Worm (Caenorhabditis elegans) whole organism, L1 larva: ENCODE measurements around the gene spe-51.
A peak's percentile ranks its signal among the peaks of the same experiment; 100 is the strongest.

Experiments
- C04F5.9 ChIP-seq: sonication (generic microtip); optimal IDR thresholded peaks from 2 replicates; lab custom pipeline; 2016; ENCODE audit warnings: missing genetic modification characterization, missing compliant biosample characterization
- C34B4.2 ChIP-seq: sonication (generic microtip); optimal IDR thresholded peaks from 2 replicates; lab custom pipeline; 2017; ENCODE audit warnings: mild to moderate bottlenecking, missing genetic modification characterization, missing compliant biosample characterization
- F16B12.6 ChIP-seq: fragments of 150-350 bp; optimal IDR thresholded peaks from 2 replicates; lab custom pipeline; 2014; ENCODE audit warnings: missing biosample characterization, missing genetic modification characterization
- Y116A8C.19 ChIP-seq: sonication (generic microtip); optimal IDR thresholded peaks from 2 replicates; lab custom pipeline; 2016; ENCODE audit warnings: missing compliant biosample characterization, missing genetic modification characterization, borderline replicate concordance
- aha-1 ChIP-seq: fragments of 150-350 bp; optimal IDR thresholded peaks from 2 replicates; lab custom pipeline; 2014; ENCODE audit warnings: missing biosample characterization, missing genetic modification characterization
- alr-1 ChIP-seq: fragments of 200-800 bp; sonication (Bioruptor generic); optimal IDR thresholded peaks from 2 replicates; lab custom pipeline; 2018; ENCODE audit warnings: borderline replicate concordance, mild to moderate bottlenecking, missing genetic modification characterization, missing compliant biosample characterization
- ama-1 ChIP-seq: fragments of 150-350 bp; optimal IDR thresholded peaks from 2 replicates; lab custom pipeline; 2014
- blmp-1 ChIP-seq: fragments of 150-350 bp; optimal IDR thresholded peaks from 2 replicates; lab custom pipeline; 2014; ENCODE audit warnings: missing biosample characterization, missing genetic modification characterization
- ceh-63 ChIP-seq: fragments of 200-800 bp; sonication (Bioruptor generic); optimal IDR thresholded peaks from 2 replicates; lab custom pipeline; 2018; ENCODE audit warnings: mild to moderate bottlenecking, missing genetic modification characterization, missing compliant biosample characterization
- ceh-8 ChIP-seq: fragments of 200-800 bp; sonication (Bioruptor generic); optimal IDR thresholded peaks from 2 replicates; lab custom pipeline; 2018; ENCODE audit warnings: mild to moderate bottlenecking, missing genetic modification characterization, moderate library complexity, missing compliant biosample characterization
- ceh-82 ChIP-seq, 3 experiments: fragments of 150-350 bp in 1 of 3; sonication (generic microtip) in 2 of 3; optimal IDR thresholded peaks; 2 replicates each; lab custom pipeline; 2014 to 2017; ENCODE audit warnings: missing biosample characterization in 3 of 3, missing genetic modification characterization in 3 of 3
- ces-1 ChIP-seq: fragments of 150-350 bp; optimal IDR thresholded peaks from 2 replicates; lab custom pipeline; 2014; ENCODE audit warnings: missing biosample characterization, missing genetic modification reagents, missing genetic modification characterization
- efl-1 ChIP-seq, 4 experiments: fragments of 150-350 bp; optimal IDR thresholded peaks in 3 of 4; peaks in 1 of 4; 1 replicate in 1 of 4; 2 replicates in 3 of 4; lab custom pipeline; 2014; ENCODE audit warnings: missing biosample characterization in 2 of 4, missing genetic modification characterization in 2 of 4, missing genetic modification reagents in 2 of 4
- elt-2 ChIP-seq: sonication (generic microtip); optimal IDR thresholded peaks from 2 replicates; lab custom pipeline; 2016; ENCODE audit warnings: missing genetic modification characterization, mild to moderate bottlenecking, inconsistent platforms, missing compliant biosample characterization, missing genetic modification reagents
- fkh-4 ChIP-seq: sonication (generic microtip); optimal IDR thresholded peaks from 2 replicates; lab custom pipeline; 2016; ENCODE audit warnings: missing compliant biosample characterization, missing genetic modification characterization, borderline replicate concordance
- fkh-8 ChIP-seq: sonication (generic microtip); optimal IDR thresholded peaks from 2 replicates; lab custom pipeline; 2016; ENCODE audit warnings: mild to moderate bottlenecking, missing genetic modification characterization, missing compliant biosample characterization
- fos-1 ChIP-seq: fragments of 150-350 bp; optimal IDR thresholded peaks from 2 replicates; lab custom pipeline; 2014; ENCODE audit warnings: missing biosample characterization, missing genetic modification characterization
- grh-1 ChIP-seq: fragments of 200-800 bp; sonication (Bioruptor generic); IDR thresholded peaks from 2 replicates; pipeline ENCODE4 v1.3.6; 2022; ENCODE audit warnings: missing genetic modification reagents, missing genetic modification characterization, missing compliant biosample characterization
- hlh-4 ChIP-seq: sonication (generic microtip); optimal IDR thresholded peaks from 2 replicates; lab custom pipeline; 2016; ENCODE audit warnings: mild to moderate bottlenecking, missing genetic modification characterization, missing compliant biosample characterization
- irx-1 ChIP-seq: sonication (generic microtip); optimal IDR thresholded peaks from 2 replicates; lab custom pipeline; 2016; ENCODE audit warnings: missing genetic modification characterization, missing compliant biosample characterization
- isw-1 ChIP-seq: fragments of 200-800 bp; sonication (Bioruptor generic); IDR thresholded peaks from 2 replicates; pipeline ENCODE4 v1.3.6; 2022; ENCODE audit warnings: missing genetic modification characterization, missing compliant biosample characterization
- lin-35 ChIP-seq, 2 experiments: fragments of 150-350 bp; optimal IDR thresholded peaks; 2 replicates each; lab custom pipeline; 2014; ENCODE audit warnings: missing biosample characterization in 2 of 2, missing genetic modification characterization in 2 of 2, missing genetic modification reagents in 2 of 2
- lir-3 ChIP-seq: sonication (generic microtip); optimal IDR thresholded peaks from 2 replicates; lab custom pipeline; 2016; ENCODE audit warnings: mild to moderate bottlenecking, missing genetic modification characterization, moderate library complexity, missing compliant biosample characterization; ENCODE audit not compliant: poor library complexity
- lsy-2 ChIP-seq, 2 experiments: fragments of 150-350 bp; optimal IDR thresholded peaks; 2 replicates each; lab custom pipeline; 2014; ENCODE audit warnings: missing biosample characterization in 2 of 2, missing genetic modification characterization in 2 of 2
- mdl-1 ChIP-seq, 2 experiments: fragments of 150-350 bp; optimal IDR thresholded peaks; 2 replicates each; lab custom pipeline; 2014 to 2017; ENCODE audit warnings: missing biosample characterization in 2 of 2, missing genetic modification characterization in 2 of 2, inconsistent platforms in 1 of 2
- mep-1 ChIP-seq: fragments of 150-350 bp; optimal IDR thresholded peaks from 2 replicates; lab custom pipeline; 2014; ENCODE audit warnings: missing biosample characterization, missing genetic modification characterization
- nhr-11 ChIP-seq: fragments of 150-350 bp; optimal IDR thresholded peaks from 2 replicates; lab custom pipeline; 2014; ENCODE audit warnings: missing biosample characterization, missing genetic modification characterization
- nhr-12 ChIP-seq: sonication (generic microtip); optimal IDR thresholded peaks from 2 replicates; lab custom pipeline; 2017; ENCODE audit warnings: missing biosample characterization, missing genetic modification characterization
- nhr-19 ChIP-seq: fragments of 200-800 bp; sonication (Bioruptor generic); conservative IDR thresholded peaks from 2 replicates; pipeline ENCODE4 v1.3.6; 2022; ENCODE audit warnings: missing genetic modification characterization, missing compliant biosample characterization
- nhr-20 ChIP-seq: sonication (generic microtip); optimal IDR thresholded peaks from 2 replicates; lab custom pipeline; 2016; ENCODE audit warnings: mild to moderate bottlenecking, missing genetic modification characterization, missing compliant biosample characterization
- nhr-28 ChIP-seq: fragments of 150-350 bp; optimal IDR thresholded peaks from 2 replicates; lab custom pipeline; 2014; ENCODE audit warnings: missing biosample characterization, missing genetic modification characterization
- nhr-47 ChIP-seq: sonication (generic microtip); optimal IDR thresholded peaks from 2 replicates; lab custom pipeline; 2016; ENCODE audit warnings: mild to moderate bottlenecking, missing genetic modification characterization, moderate library complexity, missing compliant biosample characterization
- nhr-71 ChIP-seq: sonication (generic microtip); optimal IDR thresholded peaks from 2 replicates; lab custom pipeline; 2016; ENCODE audit warnings: mild to moderate bottlenecking, missing genetic modification characterization, moderate library complexity, missing compliant biosample characterization
- nhr-77 ChIP-seq: fragments of 150-350 bp; optimal IDR thresholded peaks from 2 replicates; lab custom pipeline; 2014; ENCODE audit warnings: missing biosample characterization, missing genetic modification characterization
- nhr-84 ChIP-seq: sonication (generic microtip); optimal IDR thresholded peaks from 2 replicates; lab custom pipeline; 2017; ENCODE audit warnings: missing biosample characterization, missing genetic modification characterization
- nhr-85 ChIP-seq: sonication (generic microtip); peaks from one replicate; lab custom pipeline; 2016; ENCODE audit warnings: missing genetic modification characterization, inconsistent platforms, missing compliant biosample characterization
- pag-3 ChIP-seq: sonication (generic microtip); optimal IDR thresholded peaks from 2 replicates; lab custom pipeline; 2017; ENCODE audit warnings: missing genetic modification characterization, mild to moderate bottlenecking, missing compliant biosample characterization, antibody characterized with exemption, borderline replicate concordance; ENCODE audit not compliant: insufficient read depth
- pax-3 ChIP-seq: fragments of 200-800 bp; sonication (Bioruptor generic); optimal IDR thresholded peaks from 2 replicates; lab custom pipeline; 2018; ENCODE audit warnings: mild to moderate bottlenecking, missing genetic modification characterization, moderate library complexity, missing compliant biosample characterization
- skn-1 ChIP-seq: fragments of 150-350 bp; optimal IDR thresholded peaks from 2 replicates; lab custom pipeline; 2014; ENCODE audit warnings: missing biosample characterization, missing genetic modification characterization
- snpc-4 ChIP-seq: fragments of 150-350 bp; optimal IDR thresholded peaks from 2 replicates; lab custom pipeline; 2014; ENCODE audit warnings: missing biosample characterization, missing genetic modification characterization
- snu-23 ChIP-seq: sonication (generic microtip); optimal IDR thresholded peaks from 2 replicates; lab custom pipeline; 2016; ENCODE audit warnings: missing genetic modification characterization, missing compliant biosample characterization
- sptf-1 ChIP-seq: fragments of 150-350 bp; optimal IDR thresholded peaks from 2 replicates; lab custom pipeline; 2014; ENCODE audit warnings: missing biosample characterization, missing genetic modification characterization
- tbx-2 ChIP-seq: sonication (generic microtip); optimal IDR thresholded peaks from 2 replicates; lab custom pipeline; 2016; ENCODE audit warnings: missing genetic modification characterization, missing compliant biosample characterization
- tlp-1 ChIP-seq: fragments of 150-350 bp; optimal IDR thresholded peaks from 2 replicates; lab custom pipeline; 2014; ENCODE audit warnings: missing biosample characterization, missing genetic modification characterization
- unc-98 ChIP-seq: fragments of 200-800 bp; sonication (Bioruptor generic); IDR thresholded peaks from 2 replicates; pipeline ENCODE4 v1.3.6; 2022; ENCODE audit warnings: missing genetic modification characterization, missing compliant biosample characterization

spe-51 gene

DNA sequence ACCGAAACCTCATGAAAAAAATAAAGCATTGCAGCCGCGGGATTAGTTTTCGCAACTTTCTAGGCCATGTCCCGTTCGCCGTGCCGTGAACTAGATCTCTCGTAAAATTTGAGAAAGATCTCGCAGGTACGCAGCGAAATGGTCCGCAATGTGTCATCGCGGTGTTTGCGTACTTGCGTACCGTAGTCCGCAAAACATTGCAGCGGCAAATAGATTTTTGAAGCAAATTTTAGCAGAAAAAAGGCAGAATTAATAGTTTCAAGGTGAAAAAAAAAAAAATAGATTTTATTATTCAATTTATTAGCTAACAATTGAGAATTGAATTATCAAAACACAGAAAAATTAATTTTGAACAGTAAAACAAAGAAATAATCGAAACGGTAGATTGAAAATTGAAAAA lies 35.4 kb downstream of the spe-51 start (continued):
- TF ChIP-seq elt-2 (tag; lab: Kevin White, UChicago): peak; percentile 51
- TF ChIP-seq nhr-20: peak; percentile 93
- peak; percentile 99 for TF ChIP-seq isw-1 (GFP tag; lab: Robert Waterston, UW)
- peak; percentile 86 for TF ChIP-seq C04F5.9
- TF ChIP-seq fkh-8 (tag; lab: Kevin White, UChicago): peak; percentile 91

DNA sequence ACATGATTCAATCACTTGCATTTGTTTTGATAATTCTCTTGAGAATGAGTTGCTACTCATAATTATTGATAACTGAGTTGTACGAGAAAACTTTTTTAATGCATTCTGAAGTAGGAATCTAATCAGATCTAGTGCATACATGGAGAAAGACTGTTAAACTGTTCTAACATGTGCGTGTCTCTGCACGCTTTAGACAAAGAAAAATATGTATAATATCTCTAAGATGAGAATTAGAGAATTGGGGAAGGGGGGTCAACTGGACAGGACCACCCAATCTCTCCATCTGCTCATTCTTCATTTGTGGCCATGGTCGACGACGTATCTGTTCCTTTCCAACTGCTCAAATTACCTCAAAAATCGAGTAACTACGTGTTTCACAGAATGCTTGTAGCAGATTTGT lies 44.7 kb downstream of the spe-51 start, which contains the start of gene fbxb-78:
Gene fbxb-78 (plus strand): TSS at position 301 of the 400 bp plus-strand sequence.
- TF ChIP-seq hlh-4 (tag; lab: Kevin White, UChicago) (no peak), unc-98 (no peak), ceh-82 (tag; optimal IDR thresholded peaks at IDR 0.05; lab: Kevin White, UChicago) (no peak), lin-35 (GFP tag; optimal IDR thresholded peaks at IDR 0.05; lab: Kevin White, UChicago) (no peak), nhr-11 (no peak), aha-1 (tag; lab: Kevin White, UChicago) (no peak), tlp-1 (tag; lab: Kevin White, UChicago) (no peak), skn-1 (tag; lab: Kevin White, UChicago) (no peak), grh-1 (GFP tag; lab: Robert Waterston, UW) (no peak), lsy-2 (tag; optimal IDR thresholded peaks at IDR 0.05; lab: Kevin White, UChicago) (no peak), F16B12.6 (no peak), C34B4.2 (tag; lab: Kevin White, UChicago) (no peak), nhr-85 (no peak), blmp-1 (tag; lab: Kevin White, UChicago) (no peak), pax-3 (no peak), nhr-19 (GFP tag; lab: Robert Waterston, UW) (no peak), ama-1 (no peak), alr-1 (tag; lab: Kevin White, UChicago) (no peak), nhr-47 (tag; lab: Kevin White, UChicago) (no peak), sptf-1 (tag; lab: Kevin White, UChicago) (no peak)
- TF ChIP-seq, all 84 proteins: peak for 0

DNA sequence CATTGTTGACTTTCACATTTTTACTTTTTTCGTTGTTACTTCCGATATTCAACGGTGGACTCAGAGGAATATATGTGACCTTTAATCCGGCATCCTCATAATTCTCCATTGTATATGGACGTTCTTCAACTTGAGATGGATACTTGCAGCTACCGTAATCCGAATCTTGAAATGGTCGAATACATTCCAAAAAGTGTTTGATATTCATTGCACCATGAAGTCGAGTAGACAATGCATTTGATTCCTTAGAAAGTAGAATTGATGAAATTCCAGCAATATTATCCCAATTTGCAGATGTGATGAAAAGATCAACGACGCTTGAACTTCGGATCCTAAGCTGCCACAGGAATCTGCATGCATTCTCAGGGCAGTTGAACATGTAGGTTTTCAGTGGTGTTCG lies 49.9 kb downstream of the spe-51 start:
- TF ChIP-seq efl-1 (optimal IDR thresholded peaks at IDR 0.05; lab: Kevin White, UChicago) (no peak), efl-1 (GFP tag; optimal IDR thresholded peaks at IDR 0.05 in 1 of 2; lab: Kevin White, UChicago) (peak in 1 of 2 experiments; percentile 91), hlh-4 (tag; lab: Kevin White, UChicago) (no peak)

DNA sequence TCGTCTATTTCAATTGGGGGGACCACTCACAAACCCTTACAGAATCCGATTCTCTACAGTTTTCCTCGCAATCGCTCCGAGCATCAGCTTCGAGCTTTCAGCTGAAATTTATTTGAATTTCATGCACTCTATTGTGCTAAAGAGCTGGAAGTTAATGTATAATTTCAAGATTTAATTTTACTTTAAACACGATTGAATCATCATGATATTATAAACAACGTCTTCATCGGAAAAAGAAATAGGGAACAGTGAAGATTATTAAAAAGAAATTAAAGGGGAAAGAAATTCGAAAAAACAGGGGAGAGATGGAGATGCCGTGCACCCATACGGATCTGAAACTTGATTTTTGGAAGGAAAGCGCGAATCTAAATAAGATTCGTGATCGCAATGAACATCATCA lies 51.6 kb downstream of the spe-51 start, which contains the start of gene hoe-1:
Gene hoe-1 (minus strand): TSS at position 101 of the 400 bp plus-strand sequence.
- no peak for TF ChIP-seq blmp-1 (tag; lab: Kevin White, UChicago)
- TF ChIP-seq nhr-12 (tag; lab: Kevin White, UChicago): no peak
- no peak for TF ChIP-seq fkh-4 (tag; lab: Kevin White, UChicago)
- TF ChIP-seq snu-23: no peak
- TF ChIP-seq efl-1 (optimal IDR thresholded peaks at IDR 0.05; lab: Kevin White, UChicago): no peak
- peak in 1 of 2 experiments; percentile 24 for TF ChIP-seq efl-1 (GFP tag; optimal IDR thresholded peaks at IDR 0.05 in 1 of 2; lab: Kevin White, UChicago)
- TF ChIP-seq snpc-4 (tag; lab: Kevin White, UChicago): no peak

DNA sequence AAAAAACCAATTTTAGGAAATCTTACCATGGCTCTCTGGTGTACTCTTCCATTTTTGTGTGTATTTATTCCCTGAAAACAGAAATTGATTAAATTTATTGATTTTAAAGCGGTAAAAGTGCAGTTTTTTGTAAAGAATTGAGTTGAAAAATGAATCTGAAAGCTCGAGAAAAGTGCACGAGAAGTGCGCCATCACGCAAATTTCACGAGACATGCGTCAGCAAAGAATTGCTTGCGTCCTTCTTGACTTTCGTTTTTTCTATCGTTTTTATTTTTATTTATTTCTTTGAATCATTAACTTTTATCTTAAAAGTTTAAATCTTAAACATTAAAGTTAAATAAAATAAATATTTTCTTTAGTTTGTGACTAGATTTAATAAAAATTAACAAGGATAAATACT lies 52.9 kb downstream of the spe-51 start, which contains the start of gene timm-17B.1:
Gene timm-17B.1 (minus strand): TSS at position 71 of the 400 bp plus-strand sequence.
- TF ChIP-seq fos-1 (tag; lab: Kevin White, UChicago) (peak; percentile 24), Y116A8C.19 (tag; lab: Kevin White, UChicago) (no peak), hlh-4 (tag; lab: Kevin White, UChicago) (no peak), nhr-84 (tag; lab: Kevin White, UChicago) (no peak), pag-3 (tag; lab: Kevin White, UChicago) (no peak), ceh-8 (GFP tag; lab: Kevin White, UChicago) (no peak), ceh-82 (tag; optimal IDR thresholded peaks at IDR 0.05; lab: Kevin White, UChicago) (peak; percentile 72 to 79 (median 78)), snpc-4 (tag; lab: Kevin White, UChicago) (peak; percentile 67), lir-3 (peak; percentile 45), C34B4.2 (tag; lab: Kevin White, UChicago) (no peak), ceh-63 (no peak), irx-1 (tag; lab: Kevin White, UChicago) (peak; percentile 69), mdl-1 (tag; optimal IDR thresholded peaks at IDR 0.05; lab: Kevin White, UChicago) (peak in 1 of 2 experiments; percentile 56), mep-1 (tag; lab: Kevin White, UChicago) (peak; percentile 93), ces-1 (no peak), grh-1 (GFP tag; lab: Robert Waterston, UW) (peak; percentile 63), nhr-28 (tag; lab: Kevin White, UChicago) (no peak), nhr-77 (tag; lab: Kevin White, UChicago) (peak; percentile 16), nhr-71 (peak; percentile 84), isw-1 (GFP tag; lab: Robert Waterston, UW) (peak; percentile 75), tbx-2 (tag; lab: Kevin White, UChicago) (peak; percentile 73)
